Fruit fly (Drosophila melanogaster): ENCODE results near the gene CG10700.

DNA sequence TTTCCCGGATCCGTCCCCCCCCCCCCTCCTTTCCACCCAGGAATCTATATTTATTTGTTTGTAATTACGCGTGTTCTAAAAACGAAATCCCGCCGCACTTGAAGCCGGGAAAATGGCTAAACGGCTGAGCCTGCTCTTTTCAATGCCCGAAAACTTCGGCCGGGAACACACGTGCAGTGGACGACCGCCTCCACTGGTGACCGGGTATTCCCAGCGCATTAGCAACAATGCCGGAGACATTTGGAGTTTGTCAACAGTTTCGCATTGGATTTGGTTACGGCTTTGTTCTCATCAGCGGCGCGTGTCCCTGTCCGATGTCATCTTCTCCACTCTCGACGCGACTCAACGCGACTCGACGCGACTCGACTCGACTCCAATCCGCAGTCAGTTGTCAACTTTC, 25.6 kb upstream of the CG10700 start:
- TF ChIP-seq toe (GFP tag; optimal IDR thresholded peaks at IDR 0.05) (no peak), bab1 (GFP tag; optimal IDR thresholded peaks at IDR 0.05) (no peak), Mnt (GFP tag; optimal IDR thresholded peaks at IDR 0.05) (no peak)

Data from whole organism, adult.